Fruit fly (Drosophila melanogaster) Kc167 (cell line): Measurements from ENCODE around the gene CG5421.

Experiments used
- Myc ChIP-seq: fragments of >200 bp; optimal IDR thresholded peaks from 2 replicates; lab custom pipeline; 2017; ENCODE audit warnings: missing external identifiers
- insv ChIP-seq: fragments of >200 bp; optimal IDR thresholded peaks from 3 replicates; lab custom pipeline; 2018; ENCODE audit warnings: missing external identifiers
- ttk ChIP-seq: sonication (Bioruptor generic); optimal IDR thresholded peaks from 2 replicates; lab custom pipeline; 2017; ENCODE audit warnings: missing external identifiers

dm6 chr2L:12483866-12484554 is 36.1 kb upstream of the CG5421 start:
- TF ChIP-seq ttk (lab: Kevin White, UChicago): no peak
- TF ChIP-seq Myc (lab: Kevin White, UChicago): no peak
- TF ChIP-seq insv (lab: Kevin White, UChicago): no peak
